Worm (Caenorhabditis elegans): ENCODE data around the gene sfxn-2.

ce11 chrX:7989155-7989554 is 31.1 kb upstream of the sfxn-2 start:
- no peak for TF ChIP-seq nhr-11 (tag; optimal IDR thresholded peaks at IDR 0.05)
- no peak for TF ChIP-seq nhr-12 (tag; optimal IDR thresholded peaks at IDR 0.05)
- TF ChIP-seq mdl-1 (tag; optimal IDR thresholded peaks at IDR 0.05), result no peak
- no peak for TF ChIP-seq nhr-10 (tag; optimal IDR thresholded peaks at IDR 0.05)

All from whole organism, L2 larva.